Worm (Caenorhabditis elegans): ENCODE results near the gene R12B2.8.

- TF ChIP-seq bed-1 (GFP tag; IDR thresholded peaks at IDR 0.05) (no peak), nhr-120 (GFP tag; IDR thresholded peaks at IDR 0.05) (no peak)
Observed at ce11 chrIII:5828065-5828464, 4.3 kb downstream of the R12B2.8 start.

Data from whole organism, young adult.